Worm (Caenorhabditis elegans) whole organism, midembryonic: ENCODE data around the gene C54H2.4.

Source experiments
- T22C8.4 ChIP-seq: fragments of 200-800 bp; sonication (Bioruptor generic); IDR thresholded peaks from 2 replicates; pipeline ENCODE4 v1.3.6; 2022; ENCODE audit warnings: missing genetic modification characterization, missing compliant biosample characterization
- cog-1 ChIP-seq: sonication (generic microtip); optimal IDR thresholded peaks from 2 replicates; lab custom pipeline; 2016; ENCODE audit warnings: missing genetic modification characterization, missing compliant biosample characterization
- flt-1 ChIP-seq: fragments of 200-800 bp; sonication (Bioruptor generic); IDR thresholded peaks from 2 replicates; pipeline ENCODE4 v1.3.6; 2022; ENCODE audit warnings: missing genetic modification characterization, missing compliant biosample characterization
- klf-2 ChIP-seq: fragments of 200-800 bp; sonication (Bioruptor generic); conservative IDR thresholded peaks from 2 replicates; pipeline ENCODE4 v1.3.6; 2022; ENCODE audit warnings: missing genetic modification reagents, missing genetic modification characterization, missing compliant biosample characterization
- med-1 ChIP-seq: sonication (generic microtip); optimal IDR thresholded peaks from 2 replicates; lab custom pipeline; 2017; ENCODE audit warnings: missing genetic modification characterization, mild to moderate bottlenecking, missing compliant biosample characterization, antibody characterized with exemption, missing genetic modification reagents; ENCODE audit not compliant: insufficient read depth
- ref-1 ChIP-seq: fragments of 200-800 bp; sonication (Bioruptor generic); conservative IDR thresholded peaks from 2 replicates; pipeline ENCODE4 v1.3.6; 2022; ENCODE audit warnings: missing genetic modification reagents, missing genetic modification characterization, missing compliant biosample characterization
- ztf-23 ChIP-seq: fragments of 200-800 bp; sonication (Bioruptor generic); IDR thresholded peaks from 2 replicates; pipeline ENCODE4 v1.3.6; 2022; ENCODE audit warnings: missing genetic modification reagents, missing genetic modification characterization, missing compliant biosample characterization
- ztf-29 ChIP-seq: fragments of 200-800 bp; sonication (Bioruptor generic); IDR thresholded peaks from 2 replicates; pipeline ENCODE4 v1.3.6; 2022; ENCODE audit warnings: missing genetic modification reagents, missing genetic modification characterization, missing compliant biosample characterization

ce11 chrX:5794432-5794831 lies 23.9 kb upstream of the C54H2.4 start:
- TF ChIP-seq med-1 (GFP tag; lab: Kevin White, UChicago) (no peak), ztf-29 (GFP tag; lab: Robert Waterston, UW) (no peak), T22C8.4 (GFP tag; lab: Robert Waterston, UW) (no peak), ztf-23 (GFP tag; lab: Robert Waterston, UW) (no peak), cog-1 (tag; lab: Kevin White, UChicago) (no peak), ref-1 (GFP tag; lab: Robert Waterston, UW) (no peak), flt-1 (no peak), klf-2 (GFP tag; lab: Robert Waterston, UW) (no peak)
